Worm (Caenorhabditis elegans) whole organism, midembryonic: ENCODE data around the gene F35F10.14.

Experiments used
- T22C8.4 ChIP-seq: fragments of 200-800 bp; sonication (Bioruptor generic); IDR thresholded peaks from 2 replicates; pipeline ENCODE4 v1.3.6; 2022; ENCODE audit warnings: missing genetic modification characterization, missing compliant biosample characterization
- cog-1 ChIP-seq: sonication (generic microtip); optimal IDR thresholded peaks from 2 replicates; lab custom pipeline; 2016; ENCODE audit warnings: missing genetic modification characterization, missing compliant biosample characterization
- flt-1 ChIP-seq: fragments of 200-800 bp; sonication (Bioruptor generic); IDR thresholded peaks from 2 replicates; pipeline ENCODE4 v1.3.6; 2022; ENCODE audit warnings: missing genetic modification characterization, missing compliant biosample characterization
- klf-2 ChIP-seq: fragments of 200-800 bp; sonication (Bioruptor generic); conservative IDR thresholded peaks from 2 replicates; pipeline ENCODE4 v1.3.6; 2022; ENCODE audit warnings: missing genetic modification reagents, missing genetic modification characterization, missing compliant biosample characterization
- med-1 ChIP-seq: sonication (generic microtip); optimal IDR thresholded peaks from 2 replicates; lab custom pipeline; 2017; ENCODE audit warnings: missing genetic modification characterization, mild to moderate bottlenecking, missing compliant biosample characterization, antibody characterized with exemption, missing genetic modification reagents; ENCODE audit not compliant: insufficient read depth
- ref-1 ChIP-seq: fragments of 200-800 bp; sonication (Bioruptor generic); conservative IDR thresholded peaks from 2 replicates; pipeline ENCODE4 v1.3.6; 2022; ENCODE audit warnings: missing genetic modification reagents, missing genetic modification characterization, missing compliant biosample characterization
- ztf-23 ChIP-seq: fragments of 200-800 bp; sonication (Bioruptor generic); IDR thresholded peaks from 2 replicates; pipeline ENCODE4 v1.3.6; 2022; ENCODE audit warnings: missing genetic modification reagents, missing genetic modification characterization, missing compliant biosample characterization
- ztf-29 ChIP-seq: fragments of 200-800 bp; sonication (Bioruptor generic); IDR thresholded peaks from 2 replicates; pipeline ENCODE4 v1.3.6; 2022; ENCODE audit warnings: missing genetic modification reagents, missing genetic modification characterization, missing compliant biosample characterization

- no peak for TF ChIP-seq klf-2 (GFP tag; lab: Robert Waterston, UW)
- no peak for TF ChIP-seq cog-1 (tag; lab: Kevin White, UChicago)
- TF ChIP-seq med-1 = no peak
- no peak for TF ChIP-seq ztf-29 (GFP tag; lab: Robert Waterston, UW)
- TF ChIP-seq ref-1 (GFP tag; lab: Robert Waterston, UW) = no peak
- TF ChIP-seq ztf-23 (GFP tag; lab: Robert Waterston, UW) = no peak
- no peak for TF ChIP-seq T22C8.4 (GFP tag; lab: Robert Waterston, UW)
- no peak for TF ChIP-seq flt-1 (GFP tag; lab: Robert Waterston, UW)
Observed at ce11 chrV:3297764-3298163, 22.1 kb downstream of the F35F10.14 start, which contains the start of gene srx-122.
